Fruit fly (Drosophila melanogaster): ENCODE measurements around the gene CG34375.

CG34375 gene

dm6 chr3R:23028506-23028905, 18.1 kb upstream of the CG34375 start (continued):
- TF ChIP-seq onecut (GFP tag; IDR thresholded peaks at IDR 0.05) (no peak), cwo (GFP tag; optimal IDR thresholded peaks at IDR 0.05) (peak; percentile 44), lab (GFP tag; optimal IDR thresholded peaks at IDR 0.05) (peak; percentile 68), CG18262 (tag; optimal IDR thresholded peaks at IDR 0.05) (no peak), ssp (GFP tag; IDR thresholded peaks at IDR 0.05) (peak; percentile 24; the same call in 1 of the 2 replicates), gem (tag; optimal IDR thresholded peaks at IDR 0.05) (peak; percentile 67), CG32767 (GFP tag; IDR thresholded peaks at IDR 0.05) (no peak), CG12104 (GFP tag; optimal IDR thresholded peaks at IDR 0.05) (peak; percentile 37), CG15479 (GFP tag; optimal IDR thresholded peaks at IDR 0.05) (no peak), lilli (GFP tag; optimal IDR thresholded peaks at IDR 0.05) (peak; percentile 75), Bgb (GFP tag; IDR thresholded peaks at IDR 0.05; ENCODE audit: partially characterized antibody) (no peak), al (GFP tag; IDR thresholded peaks at IDR 0.05) (peak; percentile 84), abd-A (tag; optimal IDR thresholded peaks at IDR 0.05) (no peak), CG9609 (GFP tag; optimal IDR thresholded peaks at IDR 0.05) (peak; percentile 65), CG1233 (GFP tag; optimal IDR thresholded peaks at IDR 0.05) (peak; percentile 21), row (GFP tag; IDR thresholded peaks at IDR 0.05) (peak; percentile 71), CG8944 (GFP tag; optimal IDR thresholded peaks at IDR 0.05) (peak; percentile 45), Drgx (GFP tag; IDR thresholded peaks at IDR 0.05) (peak; percentile 46; the same call in 1 of the 2 replicates), NFAT (GFP tag; IDR thresholded peaks at IDR 0.05) (peak; percentile 75), CG16815 (GFP tag; optimal IDR thresholded peaks at IDR 0.05) (peak; percentile 34), YL-1 (GFP tag; optimal IDR thresholded peaks at IDR 0.05) (no peak), CG31441 (GFP tag; IDR thresholded peaks at IDR 0.05) (0 out of 2 replicates have a peak, but pooled peaks have one; percentile 34), CG17361 (GFP tag; IDR thresholded peaks at IDR 0.05) (0 out of 3 replicates have a peak, but pooled peaks have one; percentile 40), en (GFP tag; optimal IDR thresholded peaks at IDR 0.05) (peak; percentile 38), z (GFP tag; IDR thresholded peaks at IDR 0.05) (no peak), CG11456 (GFP tag; IDR thresholded peaks at IDR 0.05) (peak; percentile 67; the same call in 1 of the 3 replicates), Pdp1 (GFP tag; optimal IDR thresholded peaks at IDR 0.05) (peak; percentile 58 to 64), Atf-2 (GFP tag; optimal IDR thresholded peaks at IDR 0.05) (peak; percentile 52), Hr3 (GFP tag; optimal IDR thresholded peaks at IDR 0.05) (no peak), CG3838 (GFP tag; optimal IDR thresholded peaks at IDR 0.05) (no peak), CG14014 (GFP tag; IDR thresholded peaks at IDR 0.05) (peak; percentile 70; the same call in 1 of the 2 replicates), CG2889 (GFP tag; IDR thresholded peaks at IDR 0.05) (0 out of 3 replicates have a peak, but pooled peaks have one; percentile 46), aop (GFP tag; IDR thresholded peaks at IDR 0.05) (no peak), pfk (GFP tag; optimal IDR thresholded peaks at IDR 0.05) (no peak), CG11398 (GFP tag; optimal IDR thresholded peaks at IDR 0.05) (no peak), vnd (GFP tag; IDR thresholded peaks at IDR 0.05; ENCODE audit: partially characterized antibody) (no peak), luna (GFP tag; optimal IDR thresholded peaks at IDR 0.05) (peak; percentile 54), Antp (GFP tag; optimal IDR thresholded peaks at IDR 0.05) (peak; percentile 67), CG8478 (optimal IDR thresholded peaks at IDR 0.05) (no peak), zfh2 (GFP tag; optimal IDR thresholded peaks at IDR 0.05) (peak; percentile 75), schlank (tag; optimal IDR thresholded peaks at IDR 0.05) (peak; percentile 23), CG6854 (GFP tag; optimal IDR thresholded peaks at IDR 0.05) (no peak), disco-r (GFP tag; optimal IDR thresholded peaks at IDR 0.05) (no peak), nau (GFP tag; optimal IDR thresholded peaks at IDR 0.05) (no peak), inv (GFP tag; IDR thresholded peaks at IDR 0.05; ENCODE audit: partially characterized antibody) (no peak), fd96Cb (tag; optimal IDR thresholded peaks at IDR 0.05) (peak; percentile 11), otp (GFP tag; IDR thresholded peaks at IDR 0.05) (no peak), Dll (GFP tag; IDR thresholded peaks at IDR 0.05; ENCODE audit: partially characterized antibody) (no peak), nerfin-2 (GFP tag; IDR thresholded peaks at IDR 0.05; ENCODE audit: partially characterized antibody) (no peak), dmrt99B (tag; optimal IDR thresholded peaks at IDR 0.05) (peak; percentile 41), nmo (GFP tag; optimal IDR thresholded peaks at IDR 0.05) (peak; percentile 36)
